Fruit fly (Drosophila melanogaster) S2 (cell line): Measurements from ENCODE around the gene CG32262.
A peak's percentile ranks its signal among the peaks of the same experiment; 100 is the strongest.

Experiments
- CG8478 ChIP-seq: fragments of >200 bp; optimal IDR thresholded peaks from 2 replicates; lab custom pipeline; 2018
- CTCF ChIP-seq, 2 experiments: fragments of >200 bp; optimal IDR thresholded peaks; 2 replicates each; lab custom pipeline; 2018

CG32262 gene

dm6 chr3L:3773317-3773716, 36.7 kb downstream of the CG32262 start:
- TF ChIP-seq CTCF (optimal IDR thresholded peaks at IDR 0.05; lab: Kevin White, UChicago) (no peak), CG8478 (lab: Kevin White, UChicago) (no peak)

- TF ChIP-seq CTCF (optimal IDR thresholded peaks at IDR 0.05; lab: Kevin White, UChicago) (no peak), CG8478 (lab: Kevin White, UChicago) (no peak)
These were observed 37.6 kb downstream of the CG32262 start for dm6 chr3L:3772284-3772987.

dm6 chr3L:3771406-3771935, 38.5 kb downstream of the CG32262 start:
- no peak for TF ChIP-seq CG8478 (lab: Kevin White, UChicago)
- TF ChIP-seq CTCF (optimal IDR thresholded peaks at IDR 0.05; lab: Kevin White, UChicago): no peak

- TF ChIP-seq CTCF (optimal IDR thresholded peaks at IDR 0.05; lab: Kevin White, UChicago): no peak
These were observed 39.2 kb downstream of the CG32262 start for dm6 chr3L:3770823-3771222.

dm6 chr3L:3769157-3769556, 40.8 kb downstream of the CG32262 start:
- TF ChIP-seq CG8478 (lab: Kevin White, UChicago) (no peak), CTCF (optimal IDR thresholded peaks at IDR 0.05; lab: Kevin White, UChicago) (peak; percentile 67 to 80)

- peak; percentile 93 to 95 for TF ChIP-seq CTCF (optimal IDR thresholded peaks at IDR 0.05; lab: Kevin White, UChicago)
- TF ChIP-seq CG8478 (lab: Kevin White, UChicago): no peak
These were observed 42.2 kb downstream of the CG32262 start for dm6 chr3L:3767825-3768224.

- TF ChIP-seq CG8478 (lab: Kevin White, UChicago): no peak
- peak in 1 of 2 experiments; percentile 62 for TF ChIP-seq CTCF (optimal IDR thresholded peaks at IDR 0.05; lab: Kevin White, UChicago)
These were observed 43.3 kb downstream of the CG32262 start for dm6 chr3L:3766704-3767103.

- no peak for TF ChIP-seq CTCF (optimal IDR thresholded peaks at IDR 0.05; lab: Kevin White, UChicago)
- TF ChIP-seq CG8478 (lab: Kevin White, UChicago): no peak
These were observed 44.0 kb downstream of the CG32262 start for dm6 chr3L:3765782-3766520.

dm6 chr3L:3764338-3764737, 45.7 kb downstream of the CG32262 start:
- TF ChIP-seq CG8478 (lab: Kevin White, UChicago) (no peak), CTCF (optimal IDR thresholded peaks at IDR 0.05; lab: Kevin White, UChicago) (no peak)

dm6 chr3L:3763335-3763734, 46.7 kb downstream of the CG32262 start:
- TF ChIP-seq CG8478 (lab: Kevin White, UChicago) (no peak), CTCF (optimal IDR thresholded peaks at IDR 0.05; lab: Kevin White, UChicago) (no peak)

dm6 chr3L:3760395-3760997, 49.5 kb downstream of the CG32262 start:
- TF ChIP-seq CG8478 (lab: Kevin White, UChicago): no peak
- no peak for TF ChIP-seq CTCF (optimal IDR thresholded peaks at IDR 0.05; lab: Kevin White, UChicago)
